Worm (Caenorhabditis elegans) whole organism, early embryonic: ENCODE measurements around the gene Y58A7A.5.

Experiments
- B0310.2 ChIP-seq: sonication (generic microtip); optimal IDR thresholded peaks from 2 replicates; lab custom pipeline; 2016; ENCODE audit warnings: mild to moderate bottlenecking, missing genetic modification characterization, missing compliant biosample characterization
- F13C5.2 ChIP-seq: sonication (generic microtip); optimal IDR thresholded peaks from 2 replicates; lab custom pipeline; 2017; ENCODE audit warnings: mild to moderate bottlenecking, missing genetic modification characterization, inconsistent platforms, missing compliant biosample characterization
- aly-1 ChIP-seq: sonication (generic microtip); optimal IDR thresholded peaks from 2 replicates; lab custom pipeline; 2016; ENCODE audit warnings: missing genetic modification characterization, missing compliant biosample characterization
- ama-1 ChIP-seq: fragments of 150-350 bp; optimal IDR thresholded peaks from 2 replicates; lab custom pipeline; 2014
- ceh-13 ChIP-seq: fragments of 200-800 bp; sonication (Bioruptor generic); optimal IDR thresholded peaks from 2 replicates; lab custom pipeline; 2018; ENCODE audit warnings: mild to moderate bottlenecking, missing genetic modification characterization, missing compliant biosample characterization
- ceh-36 ChIP-seq: sonication (generic microtip); optimal IDR thresholded peaks from 2 replicates; lab custom pipeline; 2016; ENCODE audit warnings: missing genetic modification characterization, inconsistent platforms, missing compliant biosample characterization
- ets-7 ChIP-seq: sonication (generic microtip); optimal IDR thresholded peaks from 2 replicates; lab custom pipeline; 2016; ENCODE audit warnings: missing genotype, missing genetic modification characterization, missing compliant biosample characterization
- flt-1 ChIP-seq: fragments of 200-800 bp; sonication (Bioruptor generic); IDR thresholded peaks from 2 replicates; pipeline ENCODE4 v1.3.6; 2022; ENCODE audit warnings: missing genetic modification characterization, missing compliant biosample characterization
- hmbx-1 ChIP-seq: sonication (generic microtip); optimal IDR thresholded peaks from 2 replicates; lab custom pipeline; 2016; ENCODE audit warnings: mild to moderate bottlenecking, missing genetic modification characterization, missing compliant biosample characterization
- hmg-4 ChIP-seq: fragments of 200-800 bp; sonication (Bioruptor generic); optimal IDR thresholded peaks from 2 replicates; lab custom pipeline; 2018; ENCODE audit warnings: mild to moderate bottlenecking, missing genetic modification characterization, missing compliant biosample characterization
- hnd-1 ChIP-seq: sonication (generic microtip); optimal IDR thresholded peaks from 2 replicates; lab custom pipeline; 2016; ENCODE audit warnings: missing genetic modification characterization, missing compliant biosample characterization
- pes-1 ChIP-seq: fragments of 200-800 bp; sonication (Bioruptor generic); IDR thresholded peaks from 2 replicates; pipeline ENCODE4 v1.3.6; 2022; ENCODE audit warnings: missing genetic modification reagents, missing genetic modification characterization, missing compliant biosample characterization
- scrt-1 ChIP-seq: fragments of 200-800 bp; sonication (Bioruptor generic); IDR thresholded peaks from 2 replicates; pipeline ENCODE4 v1.3.6; 2022; ENCODE audit warnings: missing genetic modification characterization, missing compliant biosample characterization
- sea-1 ChIP-seq: fragments of 200-800 bp; sonication (Bioruptor generic); conservative IDR thresholded peaks from 2 replicates; pipeline ENCODE4 v1.3.6; 2022; ENCODE audit warnings: missing genetic modification characterization, missing compliant biosample characterization
- tbx-11 ChIP-seq: fragments of 200-800 bp; sonication (Bioruptor generic); IDR thresholded peaks from 2 replicates; pipeline ENCODE4 v1.3.6; 2022; ENCODE audit warnings: missing genetic modification characterization, missing compliant biosample characterization
- tbx-37 ChIP-seq: fragments of 200-800 bp; sonication (Bioruptor generic); conservative IDR thresholded peaks from 2 replicates; pipeline ENCODE4 v1.3.6; 2022; ENCODE audit warnings: missing genetic modification reagents, missing genetic modification characterization, missing compliant biosample characterization
- tra-4 ChIP-seq: sonication (generic microtip); optimal IDR thresholded peaks from 2 replicates; lab custom pipeline; 2017; ENCODE audit warnings: missing genetic modification characterization, missing compliant biosample characterization

The Y58A7A.5 gene

DNA sequence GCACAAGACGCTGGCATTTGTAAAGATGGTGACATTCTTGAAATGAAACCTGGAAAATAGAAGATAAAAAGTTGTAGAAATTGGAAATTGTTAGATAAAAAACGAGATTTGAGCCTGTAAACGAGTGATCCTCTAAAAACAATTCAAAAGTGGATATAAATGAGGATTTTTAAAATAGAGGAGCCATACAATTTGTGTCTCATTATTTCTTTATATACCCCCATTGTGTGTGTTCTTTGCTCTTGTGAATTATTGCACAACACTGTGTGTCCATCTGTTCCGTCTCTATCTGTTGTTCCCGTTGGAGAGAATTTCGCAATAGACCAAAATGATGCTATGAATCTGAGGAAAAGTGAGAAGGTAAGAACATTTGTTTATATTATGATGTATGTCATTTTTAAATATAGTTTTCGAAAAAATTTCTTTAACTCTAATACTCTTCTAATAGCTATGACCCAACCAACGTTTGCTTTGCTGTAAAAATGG lies at the start of gene Y58A7A.5:
Gene Y58A7A.5 (minus strand): TSS at position 51 of the 486 bp plus-strand sequence.
- TF ChIP-seq hmg-4 = no peak
- no peak for TF ChIP-seq tbx-37 (GFP tag; lab: Robert Waterston, UW)
- no peak for TF ChIP-seq ceh-13 (GFP tag; lab: Kevin White, UChicago)
- no peak for TF ChIP-seq tra-4
- no peak for TF ChIP-seq F13C5.2 (tag; lab: Kevin White, UChicago)
- TF ChIP-seq sea-1 (GFP tag; lab: Robert Waterston, UW) = no peak
- TF ChIP-seq ama-1 (lab: Kevin White, UChicago) = no peak
- no peak for TF ChIP-seq tbx-11 (GFP tag; lab: Robert Waterston, UW)
- TF ChIP-seq ets-7 (tag; lab: Kevin White, UChicago) = no peak
- TF ChIP-seq hnd-1 (tag; lab: Kevin White, UChicago) = no peak

DNA sequence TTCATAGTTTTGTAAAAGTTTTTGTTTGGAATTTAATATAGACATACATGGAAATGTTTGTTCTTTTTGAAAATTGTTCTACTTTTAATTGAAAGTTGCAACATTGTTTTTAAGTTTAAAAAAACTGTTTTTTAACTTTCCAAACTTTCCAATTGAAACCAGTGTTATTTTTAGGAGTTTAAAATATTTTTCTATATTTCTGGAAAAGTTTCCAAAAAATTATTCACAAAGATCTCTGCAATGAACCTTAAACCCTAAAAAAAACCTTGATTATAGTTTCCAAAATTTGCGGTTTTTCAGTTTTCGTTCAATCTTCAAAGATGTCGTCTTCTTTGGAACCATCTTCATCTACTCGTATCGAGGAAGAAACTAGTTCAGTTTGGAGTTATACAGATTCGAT lies 45.7 kb upstream of the Y58A7A.5 start, which contains the start of gene F14F9.4:
Gene F14F9.4 (plus strand): TSS at position 301 of the 400 bp plus-strand sequence.
- TF ChIP-seq hmbx-1 (tag; lab: Kevin White, UChicago) (no peak), pes-1 (no peak), scrt-1 (GFP tag; lab: Robert Waterston, UW) (no peak), flt-1 (GFP tag; lab: Robert Waterston, UW) (no peak)

DNA sequence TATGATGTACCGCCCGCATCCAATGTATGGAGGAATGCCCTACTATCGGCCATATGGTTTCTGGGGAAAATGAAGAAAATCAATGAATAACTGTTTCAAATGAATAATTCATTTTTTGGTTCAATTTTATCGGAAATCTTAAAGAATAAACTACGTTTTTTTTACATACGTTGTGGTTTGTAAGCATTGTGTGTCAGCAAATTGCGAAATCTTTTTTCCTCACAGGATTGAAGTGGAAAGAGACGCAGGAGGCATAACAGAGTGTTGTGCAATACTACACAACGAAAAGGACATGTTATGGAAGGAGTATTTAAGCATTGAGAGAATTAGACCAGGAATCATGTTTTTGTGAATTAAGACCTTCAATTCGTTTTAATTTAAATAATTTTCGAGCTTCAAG lies 44.6 kb upstream of the Y58A7A.5 start:
- TF ChIP-seq hmg-4 (no peak), ceh-36 (tag; lab: Kevin White, UChicago) (no peak), aly-1 (no peak), F13C5.2 (tag; lab: Kevin White, UChicago) (no peak), hnd-1 (tag; lab: Kevin White, UChicago) (no peak), scrt-1 (GFP tag; lab: Robert Waterston, UW) (no peak), tra-4 (no peak), sea-1 (GFP tag; lab: Robert Waterston, UW) (no peak), ama-1 (lab: Kevin White, UChicago) (no peak), ceh-13 (GFP tag; lab: Kevin White, UChicago) (no peak), ets-7 (tag; lab: Kevin White, UChicago) (no peak), tbx-37 (GFP tag; lab: Robert Waterston, UW) (no peak), tbx-11 (GFP tag; lab: Robert Waterston, UW) (no peak), B0310.2 (no peak)

- TF ChIP-seq F13C5.2 (tag; lab: Kevin White, UChicago) (no peak), ceh-36 (tag; lab: Kevin White, UChicago) (no peak), B0310.2 (no peak), pes-1 (no peak), tbx-37 (GFP tag; lab: Robert Waterston, UW) (no peak), ceh-13 (GFP tag; lab: Kevin White, UChicago) (no peak), scrt-1 (GFP tag; lab: Robert Waterston, UW) (no peak), hmg-4 (no peak), flt-1 (GFP tag; lab: Robert Waterston, UW) (no peak), hnd-1 (tag; lab: Kevin White, UChicago) (no peak), aly-1 (no peak), ets-7 (tag; lab: Kevin White, UChicago) (no peak), tbx-11 (GFP tag; lab: Robert Waterston, UW) (no peak), sea-1 (GFP tag; lab: Robert Waterston, UW) (no peak), tra-4 (no peak), hmbx-1 (tag; lab: Kevin White, UChicago) (no peak), ama-1 (lab: Kevin White, UChicago) (no peak)
Measured at ce11 chrV:5130018-5130417, 43.2 kb upstream of the Y58A7A.5 start, which contains the start of gene F14F9.8. Gene F14F9.8, plus strand, starts transcription at chrV:5130318.

DNA sequence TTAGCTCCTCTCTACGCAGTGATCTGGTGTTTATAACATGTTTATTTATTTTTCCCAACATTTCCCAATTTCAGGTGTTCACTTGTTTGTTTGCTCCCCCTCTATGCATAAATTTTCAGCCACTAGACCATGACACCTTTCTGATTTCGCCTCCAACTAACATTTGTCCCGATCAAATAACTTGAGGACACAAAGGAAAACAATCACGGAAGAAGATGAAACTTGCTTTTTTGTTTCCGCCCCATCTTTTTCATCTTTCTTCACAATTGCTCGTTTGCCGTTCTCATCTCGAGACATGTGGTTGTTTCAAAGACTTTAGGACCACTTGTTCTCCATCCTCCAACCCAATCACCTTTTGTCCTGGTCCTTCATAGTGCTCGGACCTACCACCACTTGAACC lies 40.0 kb upstream of the Y58A7A.5 start, which contains the start of gene F14F9.5:
Gene F14F9.5 (plus strand): TSS at position 301 of the 400 bp plus-strand sequence.
- TF ChIP-seq hmg-4 (no peak), ceh-36 (tag; lab: Kevin White, UChicago) (no peak), ceh-13 (GFP tag; lab: Kevin White, UChicago) (no peak), B0310.2 (no peak)

DNA sequence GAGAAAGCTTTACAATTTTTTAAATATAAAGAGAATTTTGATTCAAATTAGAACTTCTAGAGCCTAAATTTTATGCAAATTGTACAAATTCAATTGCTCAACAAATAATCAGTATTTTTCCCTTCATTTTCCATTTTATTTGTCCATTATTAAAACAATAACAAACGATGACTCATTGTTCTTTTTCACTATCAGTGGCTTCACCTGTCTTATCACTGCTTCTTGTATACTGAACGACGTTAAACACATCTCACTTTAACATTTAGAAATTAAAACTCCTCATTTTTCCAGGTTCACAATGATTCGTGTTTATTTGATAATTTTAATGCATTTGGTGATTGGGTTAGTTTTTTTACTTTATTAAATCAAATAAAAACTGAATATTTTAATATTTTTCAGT lies 32.9 kb upstream of the Y58A7A.5 start, which contains the start of gene sid-1:
Gene sid-1 (plus strand): TSS at position 292 of the 400 bp plus-strand sequence.
- no peak for TF ChIP-seq B0310.2
- no peak for TF ChIP-seq ets-7 (tag; lab: Kevin White, UChicago)
- no peak for TF ChIP-seq ama-1 (lab: Kevin White, UChicago)

ce11 chrV:5119109-5119508 lies 32.3 kb upstream of the Y58A7A.5 start, which contains the start of gene C04F5.9:
Gene C04F5.9, minus strand, starts transcription at chrV:5119209.
- no peak for TF ChIP-seq hmbx-1 (tag; lab: Kevin White, UChicago)
- no peak for TF ChIP-seq hmg-4
- no peak for TF ChIP-seq aly-1
- no peak for TF ChIP-seq pes-1
- no peak for TF ChIP-seq tbx-11 (GFP tag; lab: Robert Waterston, UW)
- no peak for TF ChIP-seq F13C5.2 (tag; lab: Kevin White, UChicago)
- no peak for TF ChIP-seq ceh-36 (tag; lab: Kevin White, UChicago)

DNA sequence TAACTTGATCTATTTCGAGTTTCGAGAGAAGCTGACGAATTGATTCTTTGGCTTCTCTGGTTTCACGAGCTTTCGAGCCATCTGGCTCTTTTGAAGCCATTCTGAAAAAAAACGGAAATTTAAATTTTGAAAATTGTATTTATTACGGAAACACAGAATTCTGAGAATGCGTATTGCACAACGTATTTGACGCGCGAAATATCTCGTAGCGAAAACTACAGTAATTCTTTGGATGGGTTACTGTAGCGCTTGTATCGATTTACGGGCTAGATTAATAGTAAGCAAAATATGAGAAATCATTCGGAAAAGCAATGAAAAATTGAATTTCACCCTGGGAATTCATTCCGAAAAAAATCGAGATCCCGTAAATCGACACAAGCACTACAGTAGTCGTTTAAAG lies 26.9 kb upstream of the Y58A7A.5 start, which contains the start of gene C04F5.8:
Gene C04F5.8 (minus strand): TSS at position 101 of the 400 bp plus-strand sequence.
- no peak for TF ChIP-seq ceh-36 (tag; lab: Kevin White, UChicago)
- no peak for TF ChIP-seq scrt-1 (GFP tag; lab: Robert Waterston, UW)
- TF ChIP-seq hmg-4 = no peak
- no peak for TF ChIP-seq hmbx-1 (tag; lab: Kevin White, UChicago)
- TF ChIP-seq pes-1 = no peak
- TF ChIP-seq aly-1 = no peak
- no peak for TF ChIP-seq tbx-37 (GFP tag; lab: Robert Waterston, UW)
- TF ChIP-seq ets-7 (tag; lab: Kevin White, UChicago) = no peak
- no peak for TF ChIP-seq B0310.2
- TF ChIP-seq hnd-1 (tag; lab: Kevin White, UChicago) = no peak
- TF ChIP-seq tra-4 = no peak
- TF ChIP-seq flt-1 (GFP tag; lab: Robert Waterston, UW) = no peak
